Worm (Caenorhabditis elegans): ENCODE measurements around the gene col-150.

DNA sequence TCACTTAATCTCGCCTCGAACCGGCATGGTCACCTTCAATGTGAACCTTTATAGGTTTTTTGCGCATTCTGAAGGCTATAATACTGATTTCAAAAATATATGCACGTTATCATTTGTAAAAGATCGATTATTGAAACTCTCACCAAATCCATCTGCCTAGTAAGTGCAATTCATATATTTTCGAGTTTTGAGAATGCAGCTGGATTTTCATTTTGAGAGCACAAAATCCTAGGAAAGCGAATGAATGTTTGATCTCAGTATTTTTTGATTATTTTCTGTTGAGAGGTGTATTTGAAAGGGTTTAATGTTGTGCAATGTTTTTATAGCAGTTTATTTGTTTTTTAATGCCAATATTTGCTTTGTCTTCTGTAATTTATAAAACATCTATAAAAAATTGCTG, 18.4 kb downstream of the col-150 start:
- TF ChIP-seq ZK546.5 (tag; optimal IDR thresholded peaks at IDR 0.05) (no peak), elt-1 (tag; optimal IDR thresholded peaks at IDR 0.05) (no peak), ceh-82 (tag; optimal IDR thresholded peaks at IDR 0.05) (no peak), zag-1 (tag; optimal IDR thresholded peaks at IDR 0.05) (no peak)
